Worm (Caenorhabditis elegans) whole organism, young adult: ENCODE data around the gene F55G1.7.

Experiments used
- attf-3 ChIP-seq: fragments of 200-800 bp; sonication (Bioruptor generic); conservative IDR thresholded peaks from 2 replicates; pipeline ENCODE4 v1.3.6; 2022; ENCODE audit warnings: missing genetic modification reagents, missing genetic modification characterization, missing compliant biosample characterization
- lin-54 ChIP-seq: fragments of 200-800 bp; sonication (Bioruptor generic); optimal IDR thresholded peaks from 2 replicates; lab custom pipeline; 2018; ENCODE audit warnings: mild to moderate bottlenecking, missing genetic modification characterization, missing compliant biosample characterization
- nhr-120 ChIP-seq: fragments of 200-800 bp; sonication (Bioruptor generic); IDR thresholded peaks from 2 replicates; pipeline ENCODE4 v1.3.6; 2022; ENCODE audit warnings: missing genetic modification characterization, missing compliant biosample characterization
- pha-4 ChIP-seq: fragments of 150-350 bp; sonication (generic microtip); optimal IDR thresholded peaks from 2 replicates; lab custom pipeline; 2014; ENCODE audit warnings: missing biosample characterization, missing genetic modification reagents, missing genetic modification characterization
- snpc-4 ChIP-seq, 5 experiments: fragments of 150-350 bp in 1 of 5; sonication (generic microtip) in 4 of 5; optimal IDR thresholded peaks; 2 replicates each; lab custom pipeline; 2014 to 2018; ENCODE audit warnings: missing genetic modification characterization in 5 of 5, missing biosample characterization in 3 of 5, antibody characterized with exemption in 2 of 5, mild to moderate bottlenecking in 2 of 5, missing compliant biosample characterization in 2 of 5, missing genotype in 2 of 5, moderate library complexity in 2 of 5, missing genetic modification reagents in 1 of 5

DNA sequence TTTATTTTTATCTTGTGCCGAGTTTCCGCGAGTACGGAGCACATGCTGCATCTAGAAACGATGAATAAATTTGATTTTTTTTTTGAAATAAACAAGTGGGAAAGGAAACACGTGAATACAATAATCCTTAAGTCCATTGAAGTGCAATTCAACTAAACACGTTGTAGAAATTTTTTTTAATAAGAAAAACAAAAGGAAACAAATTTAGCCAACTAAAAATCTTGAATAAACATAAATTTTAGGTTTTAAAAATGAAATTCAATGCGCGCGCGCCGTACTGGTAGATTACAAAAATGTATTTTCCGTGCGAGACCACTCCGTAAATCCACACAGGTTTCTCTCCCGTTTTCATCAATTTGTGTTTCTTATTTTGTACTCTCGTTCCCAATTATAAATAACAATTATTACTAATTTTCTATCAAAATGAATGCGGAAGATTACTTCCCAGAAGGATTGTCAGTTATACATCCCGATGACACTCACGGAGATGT is 3.6 kb upstream of the F55G1.7 start, which contains the start of the genes plk-3 and F55G1.6:
- TF ChIP-seq lin-54 (GFP tag; lab: Kevin White, UChicago) (no peak), attf-3 (GFP tag; lab: Robert Waterston, UW) (no peak), snpc-4 (GFP tag; optimal IDR thresholded peaks at IDR 0.05; lab: Kevin White, UChicago) (no peak), snpc-4 (tag; optimal IDR thresholded peaks at IDR 0.05; lab: Kevin White, UChicago) (peak in 1 of 4 experiments; percentile 20), nhr-120 (GFP tag; lab: Robert Waterston, UW) (no peak), pha-4 (no peak)
